Worm (Caenorhabditis elegans) whole organism, L1 larva: ENCODE measurements around the gene irld-57.

Source experiments
- blmp-1 ChIP-seq: fragments of 150-350 bp; optimal IDR thresholded peaks from 2 replicates; lab custom pipeline; 2014; ENCODE audit warnings: missing biosample characterization, missing genetic modification characterization
- ceh-63 ChIP-seq: fragments of 200-800 bp; sonication (Bioruptor generic); optimal IDR thresholded peaks from 2 replicates; lab custom pipeline; 2018; ENCODE audit warnings: mild to moderate bottlenecking, missing genetic modification characterization, missing compliant biosample characterization
- nhr-237 ChIP-seq: fragments of 150-350 bp; optimal IDR thresholded peaks from 2 replicates; lab custom pipeline; 2014; ENCODE audit warnings: missing biosample characterization, missing genetic modification characterization

DNA sequence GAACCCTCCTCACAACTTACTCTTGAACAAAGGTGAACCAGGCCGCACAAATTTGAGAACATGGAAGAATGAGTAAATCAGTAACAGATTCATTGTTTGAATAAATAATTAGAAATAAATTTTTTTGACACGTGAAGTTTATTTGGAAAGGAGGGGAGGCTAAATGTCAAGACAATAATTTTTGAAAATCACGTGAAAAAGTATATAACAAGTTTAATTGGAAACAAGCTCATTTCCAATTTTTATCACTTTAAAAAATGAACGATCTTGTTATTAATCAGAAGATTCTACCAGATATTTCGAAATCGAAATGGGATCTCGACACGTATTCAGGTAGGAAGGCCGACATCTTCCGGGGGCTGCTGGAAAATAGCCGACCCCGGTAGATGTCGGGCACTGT lies at the start of gene irld-57, which contains the start of gene sfxn-1.3:
- no peak for TF ChIP-seq nhr-237 (tag; lab: Kevin White, UChicago)
- no peak for TF ChIP-seq ceh-63 (GFP tag; lab: Kevin White, UChicago)
- no peak for TF ChIP-seq blmp-1
